Worm (Caenorhabditis elegans) whole organism, early embryonic: ENCODE results near the gene apd-3.

Source experiments
- B0310.2 ChIP-seq: sonication (generic microtip); optimal IDR thresholded peaks from 2 replicates; lab custom pipeline; 2016; ENCODE audit warnings: mild to moderate bottlenecking, missing genetic modification characterization, missing compliant biosample characterization
- F13C5.2 ChIP-seq: sonication (generic microtip); optimal IDR thresholded peaks from 2 replicates; lab custom pipeline; 2017; ENCODE audit warnings: mild to moderate bottlenecking, missing genetic modification characterization, inconsistent platforms, missing compliant biosample characterization
- aly-1 ChIP-seq: sonication (generic microtip); optimal IDR thresholded peaks from 2 replicates; lab custom pipeline; 2016; ENCODE audit warnings: missing genetic modification characterization, missing compliant biosample characterization
- ama-1 ChIP-seq: fragments of 150-350 bp; optimal IDR thresholded peaks from 2 replicates; lab custom pipeline; 2014
- ceh-13 ChIP-seq: fragments of 200-800 bp; sonication (Bioruptor generic); optimal IDR thresholded peaks from 2 replicates; lab custom pipeline; 2018; ENCODE audit warnings: mild to moderate bottlenecking, missing genetic modification characterization, missing compliant biosample characterization
- ceh-36 ChIP-seq: sonication (generic microtip); optimal IDR thresholded peaks from 2 replicates; lab custom pipeline; 2016; ENCODE audit warnings: missing genetic modification characterization, inconsistent platforms, missing compliant biosample characterization
- ets-7 ChIP-seq: sonication (generic microtip); optimal IDR thresholded peaks from 2 replicates; lab custom pipeline; 2016; ENCODE audit warnings: missing genotype, missing genetic modification characterization, missing compliant biosample characterization
- flt-1 ChIP-seq: fragments of 200-800 bp; sonication (Bioruptor generic); IDR thresholded peaks from 2 replicates; pipeline ENCODE4 v1.3.6; 2022; ENCODE audit warnings: missing genetic modification characterization, missing compliant biosample characterization
- hmbx-1 ChIP-seq: sonication (generic microtip); optimal IDR thresholded peaks from 2 replicates; lab custom pipeline; 2016; ENCODE audit warnings: mild to moderate bottlenecking, missing genetic modification characterization, missing compliant biosample characterization
- hmg-4 ChIP-seq: fragments of 200-800 bp; sonication (Bioruptor generic); optimal IDR thresholded peaks from 2 replicates; lab custom pipeline; 2018; ENCODE audit warnings: mild to moderate bottlenecking, missing genetic modification characterization, missing compliant biosample characterization
- hnd-1 ChIP-seq: sonication (generic microtip); optimal IDR thresholded peaks from 2 replicates; lab custom pipeline; 2016; ENCODE audit warnings: missing genetic modification characterization, missing compliant biosample characterization
- pes-1 ChIP-seq: fragments of 200-800 bp; sonication (Bioruptor generic); IDR thresholded peaks from 2 replicates; pipeline ENCODE4 v1.3.6; 2022; ENCODE audit warnings: missing genetic modification reagents, missing genetic modification characterization, missing compliant biosample characterization
- scrt-1 ChIP-seq: fragments of 200-800 bp; sonication (Bioruptor generic); IDR thresholded peaks from 2 replicates; pipeline ENCODE4 v1.3.6; 2022; ENCODE audit warnings: missing genetic modification characterization, missing compliant biosample characterization
- sea-1 ChIP-seq: fragments of 200-800 bp; sonication (Bioruptor generic); conservative IDR thresholded peaks from 2 replicates; pipeline ENCODE4 v1.3.6; 2022; ENCODE audit warnings: missing genetic modification characterization, missing compliant biosample characterization
- tbx-11 ChIP-seq: fragments of 200-800 bp; sonication (Bioruptor generic); IDR thresholded peaks from 2 replicates; pipeline ENCODE4 v1.3.6; 2022; ENCODE audit warnings: missing genetic modification characterization, missing compliant biosample characterization
- tbx-37 ChIP-seq: fragments of 200-800 bp; sonication (Bioruptor generic); conservative IDR thresholded peaks from 2 replicates; pipeline ENCODE4 v1.3.6; 2022; ENCODE audit warnings: missing genetic modification reagents, missing genetic modification characterization, missing compliant biosample characterization
- tra-4 ChIP-seq: sonication (generic microtip); optimal IDR thresholded peaks from 2 replicates; lab custom pipeline; 2017; ENCODE audit warnings: missing genetic modification characterization, missing compliant biosample characterization

Gene apd-3

ce11 chrII:3546381-3546931, at the start of gene apd-3:
TSS of gene apd-3 (minus strand) at chrII:3546431.
- no peak for TF ChIP-seq B0310.2
- TF ChIP-seq hmg-4 (GFP tag; lab: Kevin White, UChicago) = no peak
- no peak for TF ChIP-seq flt-1
- TF ChIP-seq aly-1 (tag; lab: Kevin White, UChicago) = no peak
- no peak for TF ChIP-seq tbx-11 (GFP tag; lab: Robert Waterston, UW)
- no peak for TF ChIP-seq pes-1

- no peak for TF ChIP-seq hnd-1 (tag; lab: Kevin White, UChicago)
- TF ChIP-seq flt-1 = no peak
- no peak for TF ChIP-seq scrt-1 (GFP tag; lab: Robert Waterston, UW)
- no peak for TF ChIP-seq ceh-13 (GFP tag; lab: Kevin White, UChicago)
- no peak for TF ChIP-seq hmg-4 (GFP tag; lab: Kevin White, UChicago)
- no peak for TF ChIP-seq ets-7 (tag; lab: Kevin White, UChicago)
- no peak for TF ChIP-seq ceh-36 (tag; lab: Kevin White, UChicago)
- TF ChIP-seq B0310.2 = no peak
- TF ChIP-seq pes-1 = no peak
- no peak for TF ChIP-seq hmbx-1 (tag; lab: Kevin White, UChicago)
- TF ChIP-seq tbx-37 (GFP tag; lab: Robert Waterston, UW) = no peak
- no peak for TF ChIP-seq aly-1 (tag; lab: Kevin White, UChicago)
Observed at ce11 chrII:3595339-3595738, 49.1 kb upstream of the apd-3 start, which contains the start of gene Y49F6A.12. TSS of gene Y49F6A.12 (plus strand) at chrII:3595639.

- TF ChIP-seq sea-1 (GFP tag; lab: Robert Waterston, UW) = no peak
Observed at ce11 chrII:3583402-3583801, 37.2 kb upstream of the apd-3 start, which contains the start of gene srh-60. TSS of gene srh-60 (plus strand) at chrII:3583702.

- TF ChIP-seq B0310.2 (no peak), ama-1 (lab: Kevin White, UChicago) (no peak), F13C5.2 (tag; lab: Kevin White, UChicago) (no peak), hnd-1 (tag; lab: Kevin White, UChicago) (no peak), flt-1 (no peak), sea-1 (GFP tag; lab: Robert Waterston, UW) (no peak), aly-1 (tag; lab: Kevin White, UChicago) (no peak), pes-1 (no peak), tbx-37 (GFP tag; lab: Robert Waterston, UW) (no peak), ceh-36 (tag; lab: Kevin White, UChicago) (no peak), ceh-13 (GFP tag; lab: Kevin White, UChicago) (no peak), ets-7 (tag; lab: Kevin White, UChicago) (no peak), scrt-1 (GFP tag; lab: Robert Waterston, UW) (no peak), hmbx-1 (tag; lab: Kevin White, UChicago) (no peak), tra-4 (tag; lab: Kevin White, UChicago) (no peak), hmg-4 (GFP tag; lab: Kevin White, UChicago) (no peak), tbx-11 (GFP tag; lab: Robert Waterston, UW) (no peak)
Observed at ce11 chrII:3581752-3582151, 35.5 kb upstream of the apd-3 start, which contains the start of gene srh-59. TSS of gene srh-59 (plus strand) at chrII:3582052.

ce11 chrII:3579767-3580166, 33.5 kb upstream of the apd-3 start, which contains the start of gene clec-134:
TSS of gene clec-134 (plus strand) at chrII:3580067.
- TF ChIP-seq ceh-36 (tag; lab: Kevin White, UChicago) (no peak), sea-1 (GFP tag; lab: Robert Waterston, UW) (no peak), tra-4 (tag; lab: Kevin White, UChicago) (no peak)

ce11 chrII:3578121-3578520, 31.9 kb upstream of the apd-3 start, which contains the start of gene clec-133:
TSS of gene clec-133 (plus strand) at chrII:3578421.
- TF ChIP-seq aly-1 (tag; lab: Kevin White, UChicago) (no peak), scrt-1 (GFP tag; lab: Robert Waterston, UW) (no peak), B0310.2 (no peak), flt-1 (no peak), ama-1 (lab: Kevin White, UChicago) (no peak), ets-7 (tag; lab: Kevin White, UChicago) (no peak), tra-4 (tag; lab: Kevin White, UChicago) (no peak), hnd-1 (tag; lab: Kevin White, UChicago) (no peak), pes-1 (no peak), tbx-11 (GFP tag; lab: Robert Waterston, UW) (no peak), hmg-4 (GFP tag; lab: Kevin White, UChicago) (no peak), ceh-36 (tag; lab: Kevin White, UChicago) (no peak), hmbx-1 (tag; lab: Kevin White, UChicago) (no peak), tbx-37 (GFP tag; lab: Robert Waterston, UW) (no peak), F13C5.2 (tag; lab: Kevin White, UChicago) (no peak), ceh-13 (GFP tag; lab: Kevin White, UChicago) (no peak), sea-1 (GFP tag; lab: Robert Waterston, UW) (no peak)

ce11 chrII:3576742-3577141, 30.5 kb upstream of the apd-3 start, which contains the start of gene clec-132:
TSS of gene clec-132 (plus strand) at chrII:3577042.
- TF ChIP-seq ceh-13 (GFP tag; lab: Kevin White, UChicago) = no peak
- TF ChIP-seq sea-1 (GFP tag; lab: Robert Waterston, UW) = no peak

- no peak for TF ChIP-seq tbx-11 (GFP tag; lab: Robert Waterston, UW)
- TF ChIP-seq ama-1 (lab: Kevin White, UChicago) = no peak
- no peak for TF ChIP-seq ceh-13 (GFP tag; lab: Kevin White, UChicago)
- TF ChIP-seq flt-1 = no peak
- TF ChIP-seq ets-7 (tag; lab: Kevin White, UChicago) = no peak
Observed at ce11 chrII:3573255-3573654, 27.0 kb upstream of the apd-3 start, which contains the start of gene clec-130. TSS of gene clec-130 (plus strand) at chrII:3573555.
